Fruit fly (Drosophila melanogaster) whole organism, prepupa: ENCODE measurements around the gene CG43120.

Experiments used
- Blimp-1 ChIP-seq: fragments of 200-800 bp; sonication (Bioruptor generic); optimal IDR thresholded peaks from 3 replicates; lab custom pipeline; 2017; ENCODE audit warnings: missing biosample characterization, missing genetic modification characterization, mild to moderate bottlenecking, moderate library complexity, missing genetic modification reagents
- CG10631 ChIP-seq: fragments of 200-800 bp; sonication (Bioruptor generic); optimal IDR thresholded peaks from 2 replicates; lab custom pipeline; 2016; ENCODE audit warnings: missing biosample characterization, missing genetic modification characterization
- CG10669 ChIP-seq: fragments of 200-800 bp; sonication (Bioruptor generic); optimal IDR thresholded peaks from 3 replicates; lab custom pipeline; 2018; ENCODE audit warnings: missing biosample characterization, mild to moderate bottlenecking, missing genetic modification characterization, moderate library complexity
- CG11294 ChIP-seq: fragments of 200-800 bp; sonication (Bioruptor generic); IDR thresholded peaks from 2 replicates; pipeline ENCODE4 v1.3.6; 2022; ENCODE audit warnings: missing biosample characterization, missing genetic modification characterization
- CG11762 ChIP-seq: fragments of 200-800 bp; sonication (Bioruptor generic); optimal IDR thresholded peaks from 3 replicates; lab custom pipeline; 2016; ENCODE audit warnings: missing biosample characterization, missing genetic modification characterization; ENCODE audit not compliant: insufficient read depth
- CG11902 ChIP-seq: fragments of 200-800 bp; sonication (Bioruptor generic); optimal IDR thresholded peaks from 3 replicates; lab custom pipeline; 2016; ENCODE audit warnings: missing biosample characterization, missing genetic modification characterization
- CG1621 ChIP-seq: fragments of 200-800 bp; sonication (Bioruptor generic); optimal IDR thresholded peaks from 3 replicates; lab custom pipeline; 2018; ENCODE audit warnings: missing biosample characterization, mild to moderate bottlenecking, missing genetic modification characterization
- CG16779 ChIP-seq: fragments of 200-800 bp; sonication (Bioruptor generic); optimal IDR thresholded peaks from 3 replicates; lab custom pipeline; 2017; ENCODE audit warnings: missing biosample characterization, mild to moderate bottlenecking, missing genetic modification characterization
- CG31627 ChIP-seq: fragments of 200-800 bp; sonication (Bioruptor generic); optimal IDR thresholded peaks from 3 replicates; lab custom pipeline; 2016; ENCODE audit warnings: missing biosample characterization, missing genetic modification characterization
- CG32006 ChIP-seq: fragments of 200-800 bp; sonication (Bioruptor generic); optimal IDR thresholded peaks from 3 replicates; lab custom pipeline; 2017; ENCODE audit warnings: missing biosample characterization, mild to moderate bottlenecking, missing genetic modification characterization
- CG34406 ChIP-seq: fragments of 200-800 bp; sonication (Bioruptor generic); optimal IDR thresholded peaks from 3 replicates; lab custom pipeline; 2016; ENCODE audit warnings: missing biosample characterization, missing genetic modification characterization
- CG3919 ChIP-seq: fragments of 200-800 bp; sonication (Bioruptor generic); optimal IDR thresholded peaks from 3 replicates; lab custom pipeline; 2016; ENCODE audit warnings: missing biosample characterization, missing genetic modification characterization
- CG4318 ChIP-seq: fragments of 200-800 bp; sonication (Bioruptor generic); optimal IDR thresholded peaks from 3 replicates; lab custom pipeline; 2017; ENCODE audit warnings: missing biosample characterization, mild to moderate bottlenecking, missing genetic modification characterization
- CG6163 ChIP-seq: fragments of 200-800 bp; sonication (Bioruptor generic); IDR thresholded peaks from 3 replicates; pipeline ENCODE4 v1.3.6; 2022; ENCODE audit warnings: missing biosample characterization, missing genetic modification characterization
- CG6276 ChIP-seq: fragments of 200-800 bp; sonication (Bioruptor generic); optimal IDR thresholded peaks from 2 replicates; lab custom pipeline; 2017; ENCODE audit warnings: missing biosample characterization, mild to moderate bottlenecking, missing genetic modification characterization
- CG6792 ChIP-seq: fragments of 200-800 bp; sonication (Bioruptor generic); optimal IDR thresholded peaks from 3 replicates; lab custom pipeline; 2016; ENCODE audit warnings: missing biosample characterization, missing genetic modification characterization
- CG6808 ChIP-seq: fragments of 200-800 bp; sonication (Bioruptor generic); optimal IDR thresholded peaks from 3 replicates; lab custom pipeline; 2017; ENCODE audit warnings: missing biosample characterization, missing genetic modification characterization, mild to moderate bottlenecking, moderate library complexity, missing genetic modification reagents
- CG7368 ChIP-seq: fragments of 200-800 bp; sonication (Bioruptor generic); optimal IDR thresholded peaks from 3 replicates; lab custom pipeline; 2016; ENCODE audit warnings: missing biosample characterization, missing genetic modification characterization
- Eip75B ChIP-seq: fragments of 200-800 bp; sonication (Bioruptor generic); optimal IDR thresholded peaks from 3 replicates; lab custom pipeline; 2016; ENCODE audit warnings: missing biosample characterization, missing genetic modification characterization
- Eip93F ChIP-seq: fragments of 200-800 bp; sonication (Bioruptor generic); optimal IDR thresholded peaks from 2 replicates; lab custom pipeline; 2016; ENCODE audit warnings: missing biosample characterization, mild to moderate bottlenecking, missing genetic modification characterization
- Ets96B ChIP-seq: fragments of 200-800 bp; optimal IDR thresholded peaks from 2 replicates; lab custom pipeline; 2019; ENCODE audit warnings: missing biosample characterization, mild to moderate bottlenecking, missing genetic modification characterization, moderate library complexity
- Gug ChIP-seq: fragments of 200-800 bp; sonication (Bioruptor generic); IDR thresholded peaks from 2 replicates; pipeline ENCODE4 v1.3.6; 2022; ENCODE audit warnings: missing biosample characterization, missing genetic modification characterization
- Hr38 ChIP-seq: sonication (Bioruptor generic); optimal IDR thresholded peaks from 2 replicates; lab custom pipeline; 2016; ENCODE audit warnings: missing biosample characterization, missing genetic modification characterization
- Hr39 ChIP-seq: fragments of 200-800 bp; sonication (Bioruptor generic); optimal IDR thresholded peaks from 2 replicates; lab custom pipeline; 2016; ENCODE audit warnings: missing biosample characterization, missing genetic modification characterization
- Hr4 ChIP-seq: fragments of 200-800 bp; sonication (Bioruptor generic); optimal IDR thresholded peaks from 3 replicates; lab custom pipeline; 2016; ENCODE audit warnings: missing biosample characterization, missing genetic modification characterization
- Lpt ChIP-seq: fragments of 200-800 bp; sonication (Bioruptor generic); optimal IDR thresholded peaks from 3 replicates; lab custom pipeline; 2016; ENCODE audit warnings: missing biosample characterization, missing genetic modification characterization
- Met ChIP-seq: fragments of 200-800 bp; sonication (Bioruptor generic); optimal IDR thresholded peaks from 3 replicates; lab custom pipeline; 2016; ENCODE audit warnings: missing biosample characterization, missing genetic modification characterization
- Smox ChIP-seq: fragments of 200-800 bp; sonication (Bioruptor generic); optimal IDR thresholded peaks from 3 replicates; lab custom pipeline; 2016; ENCODE audit warnings: missing biosample characterization, missing genetic modification characterization
- Sox102F ChIP-seq: fragments of 200-800 bp; sonication (Bioruptor generic); optimal IDR thresholded peaks from 2 replicates; lab custom pipeline; 2016; ENCODE audit warnings: missing biosample characterization, mild to moderate bottlenecking, missing genetic modification characterization
- Sox14 ChIP-seq: fragments of 200-800 bp; sonication (Bioruptor generic); optimal IDR thresholded peaks from 3 replicates; lab custom pipeline; 2016; ENCODE audit warnings: missing biosample characterization, missing genetic modification characterization
- Sox15 ChIP-seq: fragments of 200-800 bp; sonication (Bioruptor generic); optimal IDR thresholded peaks from 3 replicates; lab custom pipeline; 2016; ENCODE audit warnings: missing biosample characterization, missing genetic modification characterization
- achi ChIP-seq: fragments of 200-800 bp; sonication (Bioruptor generic); optimal IDR thresholded peaks from 3 replicates; lab custom pipeline; 2016; ENCODE audit warnings: missing biosample characterization, missing genetic modification characterization
- acj6 ChIP-seq: fragments of 200-800 bp; sonication (Bioruptor generic); optimal IDR thresholded peaks from 3 replicates; lab custom pipeline; 2016; ENCODE audit warnings: missing biosample characterization, missing genetic modification characterization
- cyc ChIP-seq: fragments of 200-800 bp; sonication (Bioruptor generic); optimal IDR thresholded peaks from 3 replicates; lab custom pipeline; 2016; ENCODE audit warnings: missing biosample characterization, missing genetic modification characterization
- dac ChIP-seq: fragments of 200-800 bp; sonication (Bioruptor generic); optimal IDR thresholded peaks from 2 replicates; lab custom pipeline; 2017; ENCODE audit warnings: missing biosample characterization, mild to moderate bottlenecking, missing genetic modification characterization
- eg ChIP-seq: fragments of 200-800 bp; sonication (Bioruptor generic); IDR thresholded peaks from 3 replicates; pipeline ENCODE4 v1.3.6; 2022; ENCODE audit warnings: missing biosample characterization, missing genetic modification characterization
- fd85E ChIP-seq: fragments of 200-800 bp; sonication (Bioruptor generic); optimal IDR thresholded peaks from 3 replicates; lab custom pipeline; 2016; ENCODE audit warnings: missing biosample characterization, missing genetic modification characterization
- fkh ChIP-seq: fragments of 200-800 bp; sonication (Bioruptor generic); optimal IDR thresholded peaks from 3 replicates; lab custom pipeline; 2017; ENCODE audit warnings: missing biosample characterization, mild to moderate bottlenecking, missing genetic modification characterization, moderate library complexity
- lz ChIP-seq: fragments of 200-800 bp; sonication (Bioruptor generic); optimal IDR thresholded peaks from 3 replicates; lab custom pipeline; 2016; ENCODE audit warnings: missing biosample characterization, missing genetic modification characterization
- net ChIP-seq: fragments of 200-800 bp; sonication (Bioruptor generic); optimal IDR thresholded peaks from 3 replicates; lab custom pipeline; 2016; ENCODE audit warnings: missing biosample characterization, missing genetic modification characterization
- pdm3 ChIP-seq: fragments of 200-800 bp; sonication (Bioruptor generic); optimal IDR thresholded peaks from 3 replicates; lab custom pipeline; 2016; ENCODE audit warnings: missing biosample characterization, missing genetic modification characterization
- salr ChIP-seq, 2 experiments: fragments of 200-800 bp; sonication (Bioruptor generic); optimal IDR thresholded peaks; 3 replicates each; lab custom pipeline; 2016 to 2018; ENCODE audit warnings: missing biosample characterization in 2 of 2, missing genetic modification characterization in 2 of 2, mild to moderate bottlenecking in 1 of 2
- spab ChIP-seq: fragments of 200-800 bp; sonication (Bioruptor generic); optimal IDR thresholded peaks from 2 replicates; lab custom pipeline; 2017; ENCODE audit warnings: missing biosample characterization, mild to moderate bottlenecking, missing genetic modification characterization, missing genetic modification reagents
- ss ChIP-seq, 2 experiments: fragments of 200-800 bp; sonication (Bioruptor generic); optimal IDR thresholded peaks; 2 replicates in 1 of 2; 3 replicates in 1 of 2; lab custom pipeline; 2017 to 2018; ENCODE audit warnings: mild to moderate bottlenecking in 2 of 2, missing biosample characterization in 2 of 2, missing genetic modification characterization in 2 of 2, moderate library complexity in 1 of 2
- svp ChIP-seq: fragments of 200-800 bp; sonication (Bioruptor generic); peaks from one replicate; lab custom pipeline; 2016; ENCODE audit warnings: missing biosample characterization, missing genetic modification characterization
- topi ChIP-seq: fragments of 200-800 bp; sonication (Bioruptor generic); optimal IDR thresholded peaks from 3 replicates; lab custom pipeline; 2016; ENCODE audit warnings: missing biosample characterization, missing genetic modification characterization

CG43120 gene

dm6 chr3L:14362028-14362427, 19.7 kb upstream of the CG43120 start:
- TF ChIP-seq ss (GFP tag; optimal IDR thresholded peaks at IDR 0.05; lab: Kevin White, UChicago) (peak in 1 of 2 experiments; percentile 31), salr (GFP tag; optimal IDR thresholded peaks at IDR 0.05; lab: Kevin White, UChicago) (no peak), CG3919 (GFP tag; lab: Kevin White, UChicago) (no peak), acj6 (GFP tag; lab: Kevin White, UChicago) (no peak), CG34406 (GFP tag; lab: Kevin White, UChicago) (no peak)

dm6 chr3L:14362660-14363059, 19.1 kb upstream of the CG43120 start:
- TF ChIP-seq CG10631 (GFP tag; lab: Kevin White, UChicago) (no peak), fkh (GFP tag; lab: Kevin White, UChicago) (peak; percentile 20), Ets96B (no peak), net (GFP tag; lab: Kevin White, UChicago) (no peak), CG34406 (GFP tag; lab: Kevin White, UChicago) (no peak)

- TF ChIP-seq CG6163 (GFP tag; lab: Robert Waterston, UW) (peak; percentile 14; the same call in 1 of the 3 replicates), cyc (GFP tag; lab: Kevin White, UChicago) (peak; percentile 22), Eip93F (GFP tag; lab: Kevin White, UChicago) (no peak), CG32006 (GFP tag; lab: Kevin White, UChicago) (peak; percentile 82), pdm3 (GFP tag; lab: Kevin White, UChicago) (peak; percentile 76), CG31627 (peak; percentile 32), fkh (GFP tag; lab: Kevin White, UChicago) (no peak), CG10669 (peak; percentile 59), svp (GFP tag; lab: Kevin White, UChicago) (peak; percentile 81), net (GFP tag; lab: Kevin White, UChicago) (peak; percentile 58), Hr39 (peak; percentile 30), spab (peak; percentile 48), CG4318 (peak; percentile 55), Hr4 (peak; percentile 54), CG6276 (GFP tag; lab: Kevin White, UChicago) (peak; percentile 47), achi (GFP tag; lab: Kevin White, UChicago) (peak; percentile 59), eg (GFP tag; lab: Robert Waterston, UW) (peak; percentile 49; the same call in 1 of the 3 replicates), Eip75B (GFP tag; lab: Kevin White, UChicago) (peak; percentile 14), Sox14 (GFP tag; lab: Kevin White, UChicago) (peak; percentile 17), Hr38 (GFP tag; lab: Kevin White, UChicago) (no peak), Sox102F (GFP tag; lab: Kevin White, UChicago) (peak; percentile 25), Smox (peak; percentile 16), CG6808 (GFP tag; lab: Kevin White, UChicago) (peak; percentile 48), Lpt (peak; percentile 18), CG11294 (GFP tag; lab: Robert Waterston, UW) (no peak; the same call in 1 of the 2 replicates), fd85E (GFP tag; lab: Kevin White, UChicago) (no peak), topi (GFP tag; lab: Kevin White, UChicago) (peak; percentile 29), Met (GFP tag; lab: Kevin White, UChicago) (peak; percentile 54), dac (GFP tag; lab: Kevin White, UChicago) (no peak), CG34406 (GFP tag; lab: Kevin White, UChicago) (peak; percentile 56), lz (GFP tag; lab: Kevin White, UChicago) (peak; percentile 25), Gug (peak; percentile 47; the same call in 1 of the 2 replicates), acj6 (GFP tag; lab: Kevin White, UChicago) (peak; percentile 72), Blimp-1 (GFP tag; lab: Kevin White, UChicago) (no peak), CG11902 (GFP tag; lab: Kevin White, UChicago) (peak; percentile 27), CG1621 (peak; percentile 12), CG7368 (GFP tag; lab: Kevin White, UChicago) (peak; percentile 36), Sox15 (GFP tag; lab: Kevin White, UChicago) (peak; percentile 41), CG16779 (tag; lab: Kevin White, UChicago) (no peak), Ets96B (peak; percentile 67), CG6792 (GFP tag; lab: Kevin White, UChicago) (peak; percentile 44), CG11762 (GFP tag; lab: Kevin White, UChicago) (peak; percentile 53)
Measured at dm6 chr3L:14363103-14363751, 18.5 kb upstream of the CG43120 start.
